Fruit fly (Drosophila melanogaster): ENCODE data around the gene Spn77Bc.
A peak's percentile ranks its signal among the peaks of the same experiment; 100 is the strongest.

Spn77Bc gene

dm6 chr3L:20375878-20376563 is 33.6 kb downstream of the Spn77Bc start, which contains the start of the genes Ide and RhoBTB (continued):
- TF ChIP-seq CG15601 (tag; optimal IDR thresholded peaks at IDR 0.05) (no peak), CG31365 (tag; optimal IDR thresholded peaks at IDR 0.05) (peak; percentile 3), MBD-R2 (GFP tag; IDR thresholded peaks at IDR 0.05) (peak; percentile 51), jing (GFP tag; optimal IDR thresholded peaks at IDR 0.05) (peak; percentile 26), Ets65A (GFP tag) (peak; percentile 99), salm (tag; optimal IDR thresholded peaks at IDR 0.05) (no peak), kni (GFP tag; optimal IDR thresholded peaks at IDR 0.05) (peak; percentile 68), tna (GFP tag; IDR thresholded peaks at IDR 0.05; ENCODE audit: partially characterized antibody) (no peak; the same call in 1 of the 2 replicates), unpg (GFP tag; optimal IDR thresholded peaks at IDR 0.05) (no peak), sens (GFP tag) (peak; percentile 92), Drgx (GFP tag; IDR thresholded peaks at IDR 0.05) (peak; percentile 50; the same call in 1 of the 2 replicates), gcm2 (GFP tag; optimal IDR thresholded peaks at IDR 0.05) (peak; percentile 59), Deaf1 (tag; optimal IDR thresholded peaks at IDR 0.05) (no peak), hbn (GFP tag; IDR thresholded peaks at IDR 0.05; ENCODE audit: partially characterized antibody) (no peak), CG5180 (GFP tag; optimal IDR thresholded peaks at IDR 0.05) (no peak), CG7745 (tag; optimal IDR thresholded peaks at IDR 0.05) (no peak), CG18619 (GFP tag; optimal IDR thresholded peaks at IDR 0.05) (peak; percentile 80), CG7556 (GFP tag; optimal IDR thresholded peaks at IDR 0.05) (peak; percentile 69), Ada2b (GFP tag; IDR thresholded peaks at IDR 0.05) (peak; percentile 55; the same call in 1 of the 2 replicates), CG18262 (tag; optimal IDR thresholded peaks at IDR 0.05) (no peak), CG3281 (GFP tag; optimal IDR thresholded peaks at IDR 0.05) (peak; percentile 80), BEAF-32 (GFP tag; optimal IDR thresholded peaks at IDR 0.05) (peak; percentile 58), CG8944 (GFP tag; optimal IDR thresholded peaks at IDR 0.05) (peak; percentile 87), E2f1 (GFP tag; IDR thresholded peaks at IDR 0.05) (peak; percentile 46; the same call in 1 of the 2 replicates), Optix (GFP tag; IDR thresholded peaks at IDR 0.05) (no peak), CG6254 (GFP tag; optimal IDR thresholded peaks at IDR 0.05) (no peak), NC2β (GFP tag; optimal IDR thresholded peaks at IDR 0.05) (peak; percentile 66), danr (GFP tag; IDR thresholded peaks at IDR 0.05) (peak; percentile 70), Xrp1 (GFP tag; IDR thresholded peaks at IDR 0.05) (peak; percentile 54; the same call in 1 of the 2 replicates), CG1529 (GFP tag; optimal IDR thresholded peaks at IDR 0.05) (peak; percentile 5), CG10366 (GFP tag; IDR thresholded peaks at IDR 0.05) (0 out of 2 replicates have a peak, but pooled peaks have one; percentile 62), CG15269 (tag; optimal IDR thresholded peaks at IDR 0.05) (peak; percentile 83), CG12071 (GFP tag; optimal IDR thresholded peaks at IDR 0.05) (peak; percentile 17), shn (GFP tag; optimal IDR thresholded peaks at IDR 0.05) (peak; percentile 90), onecut (GFP tag; IDR thresholded peaks at IDR 0.05) (no peak), CG11456 (GFP tag; IDR thresholded peaks at IDR 0.05) (peak; percentile 82), E2f2 (GFP tag; IDR thresholded peaks at IDR 0.05) (peak; percentile 83), CG7357 (GFP tag; IDR thresholded peaks at IDR 0.05) (no peak; the same call in none of the 3 replicates), CG9215 (GFP tag; IDR thresholded peaks at IDR 0.05) (peak; percentile 91), CG15073 (GFP tag; optimal IDR thresholded peaks at IDR 0.05) (peak; percentile 24), sug (tag; optimal IDR thresholded peaks at IDR 0.05) (peak; percentile 91), Opbp (GFP tag; IDR thresholded peaks at IDR 0.05; ENCODE audit: partially characterized antibody) (no peak), Max (GFP tag; optimal IDR thresholded peaks at IDR 0.05) (peak; percentile 79), slbo (GFP tag; IDR thresholded peaks at IDR 0.05) (peak; percentile 94), CG1832 (GFP tag; optimal IDR thresholded peaks at IDR 0.05) (no peak), Hmr (GFP tag; optimal IDR thresholded peaks at IDR 0.05) (peak; percentile 83), fu2 (GFP tag; optimal IDR thresholded peaks at IDR 0.05) (peak; percentile 92), unc-4 (GFP tag; IDR thresholded peaks at IDR 0.05; ENCODE audit: partially characterized antibody) (no peak), CG2889 (GFP tag; IDR thresholded peaks at IDR 0.05) (peak; percentile 64; the same call in 1 of the 3 replicates)
